Worm (Caenorhabditis elegans) whole organism, young adult: ENCODE data around the gene gbas-1.

ENCODE experiments used
- B0019.2 ChIP-seq: fragments of 200-800 bp; sonication (Bioruptor generic); conservative IDR thresholded peaks from 2 replicates; pipeline ENCODE4 v1.3.6; 2022; ENCODE audit warnings: missing genetic modification reagents, missing genetic modification characterization, missing compliant biosample characterization
- F23B12.7 ChIP-seq: sonication (generic microtip); optimal IDR thresholded peaks from 2 replicates; lab custom pipeline; 2017; ENCODE audit warnings: missing genetic modification characterization, mild to moderate bottlenecking, missing compliant biosample characterization, antibody characterized with exemption, moderate library complexity; ENCODE audit not compliant: insufficient read depth
- F33H1.4 ChIP-seq: fragments of 200-800 bp; sonication (Bioruptor generic); IDR thresholded peaks from 2 replicates; pipeline ENCODE4 v1.3.6; 2022; ENCODE audit warnings: missing genetic modification reagents, missing genetic modification characterization, missing compliant biosample characterization
- F57C9.4 ChIP-seq: sonication (generic microtip); optimal IDR thresholded peaks from 2 replicates; lab custom pipeline; 2017; ENCODE audit warnings: mild to moderate bottlenecking, missing genetic modification characterization, missing compliant biosample characterization
- K11D2.4 ChIP-seq: fragments of 200-800 bp; sonication (Bioruptor generic); IDR thresholded peaks from 2 replicates; pipeline ENCODE4 v1.3.6; 2022; ENCODE audit warnings: missing genetic modification reagents, missing genetic modification characterization, missing compliant biosample characterization
- T26A5.8 ChIP-seq: sonication (generic microtip); optimal IDR thresholded peaks from 2 replicates; lab custom pipeline; 2016; ENCODE audit warnings: missing genetic modification characterization, missing compliant biosample characterization
- Y56A3A.18 ChIP-seq: fragments of 200-800 bp; sonication (Bioruptor generic); IDR thresholded peaks from 2 replicates; pipeline ENCODE4 v1.3.6; 2022; ENCODE audit warnings: missing genetic modification reagents, missing genetic modification characterization, missing compliant biosample characterization
- Y79H2A.3 ChIP-seq: fragments of 200-800 bp; sonication (Bioruptor generic); conservative IDR thresholded peaks from 2 replicates; pipeline ENCODE4 v1.3.6; 2022; ENCODE audit warnings: missing genetic modification reagents, missing genetic modification characterization, missing compliant biosample characterization
- aptf-3 ChIP-seq: fragments of 200-800 bp; sonication (Bioruptor generic); IDR thresholded peaks from 2 replicates; pipeline ENCODE4 v1.3.6; 2022; ENCODE audit warnings: missing genetic modification characterization, missing compliant biosample characterization
- attf-3 ChIP-seq: fragments of 200-800 bp; sonication (Bioruptor generic); conservative IDR thresholded peaks from 2 replicates; pipeline ENCODE4 v1.3.6; 2022; ENCODE audit warnings: missing genetic modification reagents, missing genetic modification characterization, missing compliant biosample characterization
- bed-1 ChIP-seq: fragments of 200-800 bp; sonication (Bioruptor generic); IDR thresholded peaks from 2 replicates; pipeline ENCODE4 v1.3.6; 2022; ENCODE audit warnings: missing genetic modification reagents, missing genetic modification characterization, missing compliant biosample characterization
- dpl-1 ChIP-seq: fragments of 150-350 bp; optimal IDR thresholded peaks from 2 replicates; lab custom pipeline; 2014; ENCODE audit warnings: missing biosample characterization, missing genetic modification reagents, missing genetic modification characterization
- efl-1 ChIP-seq: fragments of 150-350 bp; optimal IDR thresholded peaks from 2 replicates; lab custom pipeline; 2014; ENCODE audit warnings: missing biosample characterization, missing genetic modification reagents, missing genetic modification characterization
- egl-18 ChIP-seq: fragments of 200-800 bp; sonication (Bioruptor generic); IDR thresholded peaks from 2 replicates; pipeline ENCODE4 v1.3.6; 2022; ENCODE audit warnings: missing genetic modification reagents, missing genetic modification characterization, missing compliant biosample characterization
- egrh-3 ChIP-seq: fragments of 200-800 bp; sonication (Bioruptor generic); IDR thresholded peaks from 2 replicates; pipeline ENCODE4 v1.3.6; 2022; ENCODE audit warnings: missing genetic modification reagents, missing genetic modification characterization, missing compliant biosample characterization
- gei-17 ChIP-seq: fragments of 200-800 bp; sonication (Bioruptor generic); optimal IDR thresholded peaks from 2 replicates; lab custom pipeline; 2018; ENCODE audit warnings: mild to moderate bottlenecking, missing genetic modification characterization, missing compliant biosample characterization
- hmg-1.2 ChIP-seq: fragments of 200-800 bp; sonication (Bioruptor generic); IDR thresholded peaks from 2 replicates; pipeline ENCODE4 v1.3.6; 2022; ENCODE audit warnings: missing genetic modification reagents, missing genetic modification characterization, missing compliant biosample characterization
- hmg-20 ChIP-seq: fragments of 200-800 bp; sonication (Bioruptor generic); IDR thresholded peaks from 2 replicates; pipeline ENCODE4 v1.3.6; 2022; ENCODE audit warnings: missing genetic modification reagents, missing genetic modification characterization, missing compliant biosample characterization
- hrde-1 ChIP-seq: sonication (generic microtip); optimal IDR thresholded peaks from 2 replicates; lab custom pipeline; 2016; ENCODE audit warnings: missing genetic modification characterization, mild to moderate bottlenecking, missing compliant biosample characterization, moderate library complexity, missing genotype, missing genetic modification reagents, borderline replicate concordance
- hsf-1 ChIP-seq: fragments of 200-800 bp; sonication (Bioruptor generic); IDR thresholded peaks from 2 replicates; pipeline ENCODE4 v1.3.6; 2022; ENCODE audit warnings: missing genetic modification reagents, missing genetic modification characterization, missing compliant biosample characterization
- lin-26 ChIP-seq: fragments of 200-800 bp; sonication (Bioruptor generic); IDR thresholded peaks from 2 replicates; pipeline ENCODE4 v1.3.6; 2022; ENCODE audit warnings: missing genetic modification reagents, missing genetic modification characterization, missing compliant biosample characterization
- lin-35 ChIP-seq, 3 experiments: fragments of 150-350 bp in 2 of 3; sonication (generic microtip) in 1 of 3; optimal IDR thresholded peaks; 2 replicates each; lab custom pipeline; 2014 to 2018; ENCODE audit warnings: missing biosample characterization in 3 of 3, missing genetic modification characterization in 3 of 3, missing genetic modification reagents in 3 of 3
- lin-54 ChIP-seq: fragments of 200-800 bp; sonication (Bioruptor generic); optimal IDR thresholded peaks from 2 replicates; lab custom pipeline; 2018; ENCODE audit warnings: mild to moderate bottlenecking, missing genetic modification characterization, missing compliant biosample characterization
- lsl-1 ChIP-seq: fragments of 200-800 bp; sonication (Bioruptor generic); optimal IDR thresholded peaks from 2 replicates; lab custom pipeline; 2018; ENCODE audit warnings: mild to moderate bottlenecking, missing genetic modification characterization, moderate library complexity, missing compliant biosample characterization
- lsy-27 ChIP-seq: sonication (generic microtip); optimal IDR thresholded peaks from 2 replicates; lab custom pipeline; 2017; ENCODE audit warnings: missing genetic modification characterization, mild to moderate bottlenecking, missing compliant biosample characterization, antibody characterized with exemption, missing genotype, borderline replicate concordance; ENCODE audit not compliant: insufficient read depth
- madf-10 ChIP-seq: sonication (generic microtip); optimal IDR thresholded peaks from 2 replicates; lab custom pipeline; 2016; ENCODE audit warnings: mild to moderate bottlenecking, missing genetic modification characterization, missing compliant biosample characterization
- mcd-1 ChIP-seq: fragments of 200-800 bp; sonication (Bioruptor generic); IDR thresholded peaks from 2 replicates; pipeline ENCODE4 v1.3.6; 2022; ENCODE audit warnings: missing genetic modification reagents, missing genetic modification characterization, missing compliant biosample characterization
- mel-28 ChIP-seq: sonication (generic microtip); optimal IDR thresholded peaks from 2 replicates; lab custom pipeline; 2016; ENCODE audit warnings: borderline replicate concordance, mild to moderate bottlenecking, missing genetic modification characterization, missing compliant biosample characterization
- rcor-1 ChIP-seq: fragments of 200-800 bp; sonication (Bioruptor generic); IDR thresholded peaks from 2 replicates; pipeline ENCODE4 v1.3.6; 2022; ENCODE audit warnings: missing genetic modification reagents, missing genetic modification characterization, missing compliant biosample characterization
- sdz-38 ChIP-seq: sonication (generic microtip); optimal IDR thresholded peaks from 2 replicates; lab custom pipeline; 2016; ENCODE audit warnings: missing genotype, missing genetic modification characterization, missing compliant biosample characterization
- snpc-1.1 ChIP-seq: sonication (generic microtip); optimal IDR thresholded peaks from 2 replicates; lab custom pipeline; 2017; ENCODE audit warnings: missing genetic modification characterization, mild to moderate bottlenecking, missing compliant biosample characterization, antibody characterized with exemption, moderate library complexity, missing genotype, missing genetic modification reagents; ENCODE audit not compliant: insufficient read depth
- sptf-2 ChIP-seq: fragments of 200-800 bp; sonication (Bioruptor generic); optimal IDR thresholded peaks from 2 replicates; lab custom pipeline; 2018; ENCODE audit warnings: mild to moderate bottlenecking, missing genetic modification characterization, missing compliant biosample characterization
- xnd-1 ChIP-seq: sonication (generic microtip); optimal IDR thresholded peaks from 2 replicates; lab custom pipeline; 2016; ENCODE audit warnings: missing genotype, missing genetic modification reagents, missing genetic modification characterization, missing compliant biosample characterization
- zfh-2 ChIP-seq: fragments of 200-800 bp; sonication (Bioruptor generic); conservative IDR thresholded peaks from 2 replicates; pipeline ENCODE4 v1.3.6; 2022; ENCODE audit warnings: missing genetic modification reagents, missing genetic modification characterization, missing compliant biosample characterization
- ztf-3 ChIP-seq: fragments of 200-800 bp; sonication (Bioruptor generic); optimal IDR thresholded peaks from 2 replicates; lab custom pipeline; 2018; ENCODE audit warnings: mild to moderate bottlenecking, missing genetic modification characterization, missing compliant biosample characterization

The gbas-1 gene

ce11 chrII:2504431-2504928 is at the start of gene gbas-1:
Gene gbas-1, plus strand, starts transcription at chrII:2504878.
- TF ChIP-seq hmg-1.2 (GFP tag; lab: Robert Waterston, UW) (peak; percentile 95), lsl-1 (GFP tag; lab: Kevin White, UChicago) (peak; percentile 62), mcd-1 (GFP tag; lab: Robert Waterston, UW) (peak; percentile 85), efl-1 (GFP tag; lab: Kevin White, UChicago) (peak; percentile 32), lin-54 (GFP tag; lab: Kevin White, UChicago) (peak; percentile 41), F33H1.4 (GFP tag; lab: Robert Waterston, UW) (no peak), lin-35 (GFP tag; optimal IDR thresholded peaks at IDR 0.05; lab: Kevin White, UChicago) (peak in 1 of 3 experiments; percentile 47), dpl-1 (GFP tag; lab: Kevin White, UChicago) (peak; percentile 9), hmg-20 (GFP tag; lab: Robert Waterston, UW) (no peak)

DNA sequence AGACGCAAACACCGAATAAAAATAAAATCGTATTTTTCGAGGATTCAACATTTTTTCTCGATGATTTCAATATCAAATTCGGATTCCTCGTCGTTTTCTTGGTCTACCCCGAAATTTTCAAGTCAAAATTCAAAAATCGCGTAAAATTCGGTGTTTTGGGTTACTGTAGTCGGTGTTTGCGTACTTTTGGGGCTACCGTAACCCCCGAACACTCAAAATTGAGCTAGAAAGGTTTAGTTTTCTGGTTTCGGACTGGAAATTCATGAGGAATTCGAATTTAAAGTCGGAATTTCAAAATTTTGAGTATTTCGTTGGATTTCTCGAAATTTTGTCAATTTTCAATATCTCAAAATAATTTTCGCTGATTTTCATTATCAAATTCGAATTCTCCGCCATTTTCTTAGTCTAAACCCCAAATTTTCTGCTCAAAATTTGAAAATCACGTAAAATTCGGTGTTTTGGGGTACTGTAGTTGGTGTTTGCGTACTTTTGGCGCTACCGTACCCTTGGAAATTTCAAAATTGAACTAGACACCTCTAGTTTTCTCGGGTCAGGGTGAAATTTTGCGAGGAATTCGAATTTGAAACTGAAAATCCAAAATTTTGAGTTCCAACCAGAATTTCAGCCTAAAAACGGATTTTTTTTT is 48.6 kb upstream of the gbas-1 start:
- peak; percentile 1 for TF ChIP-seq lsl-1 (GFP tag; lab: Kevin White, UChicago)
- no peak for TF ChIP-seq attf-3

DNA sequence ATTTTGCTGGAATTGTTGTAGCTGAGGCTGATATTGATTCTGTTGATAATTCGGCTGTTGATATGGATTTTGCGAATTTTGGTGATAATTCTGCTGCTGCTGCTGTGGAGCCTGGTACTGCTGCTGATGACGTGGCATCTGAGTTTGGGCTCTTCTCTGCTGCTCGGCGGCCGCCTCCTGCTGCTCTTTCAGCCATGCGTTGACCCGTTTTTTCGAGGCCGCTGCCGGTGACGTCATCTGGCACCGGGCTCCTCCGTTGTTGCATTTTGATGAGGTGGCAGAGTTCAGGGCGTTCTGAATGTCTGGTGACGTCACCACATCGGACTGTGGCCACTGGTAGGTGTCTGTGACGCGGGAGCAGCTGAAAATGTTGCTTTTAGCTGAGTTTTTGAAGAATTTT is 47.7 kb upstream of the gbas-1 start:
- peak; percentile 71 for TF ChIP-seq egrh-3 (GFP tag; lab: Robert Waterston, UW)
- peak; percentile 86 for TF ChIP-seq zfh-2 (GFP tag; lab: Robert Waterston, UW)
- no peak for TF ChIP-seq madf-10 (tag; lab: Kevin White, UChicago)

DNA sequence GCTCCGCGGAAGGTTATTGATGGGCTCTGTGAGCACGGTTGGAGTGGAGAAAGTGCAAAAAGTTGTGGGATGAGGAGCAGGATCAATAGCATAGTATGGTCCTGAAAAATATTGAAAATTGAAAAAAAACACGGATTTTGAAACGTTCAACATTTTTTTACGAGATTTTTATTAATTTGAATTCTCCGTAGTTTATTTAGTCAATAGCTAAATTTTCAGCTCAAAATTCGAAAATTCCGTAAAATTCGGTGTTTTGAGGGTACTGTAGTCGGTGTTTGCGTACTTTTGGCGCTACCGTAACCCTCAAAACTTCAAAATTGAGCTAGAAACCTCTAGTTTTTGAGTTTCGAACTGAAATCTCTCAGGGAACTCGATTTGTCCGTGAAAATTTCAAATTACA is 45.8 kb upstream of the gbas-1 start, which contains the start of gene pqn-42:
Gene pqn-42, minus strand, starts transcription at position 101 of the 400 bp plus-strand sequence.
- TF ChIP-seq lsy-27 (tag; lab: Kevin White, UChicago) (no peak), B0019.2 (GFP tag; lab: Robert Waterston, UW) (no peak), lin-26 (GFP tag; lab: Robert Waterston, UW) (no peak), bed-1 (GFP tag; lab: Robert Waterston, UW) (no peak), hsf-1 (GFP tag; lab: Robert Waterston, UW) (no peak), F33H1.4 (GFP tag; lab: Robert Waterston, UW) (no peak), hrde-1 (tag; lab: Kevin White, UChicago) (no peak), Y79H2A.3 (no peak), snpc-1.1 (tag; lab: Kevin White, UChicago) (no peak), mel-28 (tag; lab: Kevin White, UChicago) (no peak), F57C9.4 (no peak), sptf-2 (GFP tag; lab: Kevin White, UChicago) (no peak), sdz-38 (no peak), gei-17 (no peak), ztf-3 (no peak), madf-10 (tag; lab: Kevin White, UChicago) (no peak), Y56A3A.18 (no peak), aptf-3 (GFP tag; lab: Robert Waterston, UW) (no peak)

DNA sequence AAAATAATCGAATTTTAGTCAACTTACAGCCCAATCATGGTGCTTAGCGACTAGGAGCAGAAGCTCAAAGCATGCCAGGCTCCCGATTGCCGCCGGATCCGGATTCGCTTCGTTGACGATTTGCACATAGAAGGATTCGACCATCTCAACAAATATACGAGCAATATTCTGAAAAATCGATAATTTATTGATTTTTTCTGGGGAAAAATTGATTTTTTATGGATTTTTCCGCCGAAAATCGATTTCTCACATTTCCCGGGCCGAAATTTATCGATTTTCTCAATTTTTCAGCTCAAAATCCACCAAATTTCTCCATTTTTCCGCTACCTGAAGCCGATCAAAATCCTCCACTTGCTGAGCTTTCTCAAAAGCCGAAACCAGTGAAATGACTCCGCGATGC is 35.8 kb upstream of the gbas-1 start:
- TF ChIP-seq T26A5.8 (tag; lab: Kevin White, UChicago): no peak
- TF ChIP-seq F23B12.7 (tag; lab: Kevin White, UChicago): no peak
- no peak for TF ChIP-seq xnd-1 (tag; lab: Kevin White, UChicago)
- TF ChIP-seq K11D2.4 (GFP tag; lab: Robert Waterston, UW): no peak
- TF ChIP-seq rcor-1: no peak
- TF ChIP-seq egl-18 (GFP tag; lab: Robert Waterston, UW): no peak
